Worm (Caenorhabditis elegans): Measurements from ENCODE around the gene W03C9.2.

DNA sequence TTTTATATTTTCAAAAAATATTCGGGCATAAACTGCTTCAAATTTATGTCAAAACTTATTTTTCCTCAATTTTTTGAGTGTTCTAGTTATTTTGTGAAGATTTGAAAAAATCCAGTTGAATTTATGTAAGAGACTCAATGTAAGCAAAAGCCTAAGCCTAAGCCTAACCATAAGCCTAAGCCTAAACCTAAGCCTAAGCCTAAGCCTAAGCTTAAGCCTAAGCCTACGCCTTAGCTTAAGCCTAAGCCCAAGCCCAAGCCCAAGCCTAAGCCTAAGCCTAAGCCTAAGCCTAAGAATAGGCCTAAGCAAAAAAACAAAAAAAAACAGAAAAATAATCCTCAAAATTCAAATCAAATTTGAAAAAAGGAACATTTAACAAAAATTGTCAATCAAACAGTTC is 32.0 kb upstream of the W03C9.2 start:
- no peak for TF ChIP-seq dao-5 (tag; optimal IDR thresholded peaks at IDR 0.05)
- TF ChIP-seq W03F9.2 (tag; optimal IDR thresholded peaks at IDR 0.05) = no peak

Measured in whole organism, L4/young adult.